Worm (Caenorhabditis elegans): ENCODE results near the gene srx-78.
A peak's percentile ranks its signal among the peaks of the same experiment; 100 is the strongest.

DNA sequence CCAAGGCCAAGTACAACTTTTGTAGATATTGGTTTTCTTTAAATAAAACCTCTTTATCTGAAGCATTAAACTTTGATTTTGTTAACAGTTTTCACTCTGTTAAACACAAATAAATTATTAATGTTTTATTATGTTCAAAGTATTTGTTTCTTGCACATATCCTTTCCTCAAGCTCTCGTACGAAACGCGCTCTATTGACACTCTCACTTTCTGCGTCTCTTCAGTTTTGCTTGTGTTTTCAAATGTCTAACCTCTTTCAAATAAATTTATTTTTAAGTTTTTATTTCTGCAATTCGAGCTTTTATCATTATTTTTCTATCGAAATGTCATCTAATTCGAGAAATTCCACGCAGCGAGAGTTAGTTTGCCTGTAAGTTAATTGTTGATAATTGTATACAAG, 48.9 kb downstream of the srx-78 start, which contains the start of gene K08F9.4:
- no peak for TF ChIP-seq dao-5 (tag; optimal IDR thresholded peaks at IDR 0.05)
- TF ChIP-seq W03F9.2 (tag; optimal IDR thresholded peaks at IDR 0.05), result peak; percentile 64
- no peak for TF ChIP-seq him-1 (tag; optimal IDR thresholded peaks at IDR 0.05)

Measured in whole organism, L4/young adult.